Fruit fly (Drosophila melanogaster): ENCODE data around the gene CG14259.

CG14259 gene

dm6 chr3R:27129580-27130385 lies 35.5 kb downstream of the CG14259 start (continued):
- TF ChIP-seq MBD-R2 (GFP tag; IDR thresholded peaks at IDR 0.05) (no peak), cas (GFP tag; IDR thresholded peaks at IDR 0.05) (no peak), CG12155 (GFP tag; optimal IDR thresholded peaks at IDR 0.05) (no peak), CG15514 (GFP tag; optimal IDR thresholded peaks at IDR 0.05) (no peak), CG34224 (GFP tag; IDR thresholded peaks at IDR 0.05; ENCODE audit: partially characterized antibody) (no peak), CG7786 (GFP tag; optimal IDR thresholded peaks at IDR 0.05) (peak; percentile 41), stwl (tag; optimal IDR thresholded peaks at IDR 0.05) (no peak), Fer1 (GFP tag; optimal IDR thresholded peaks at IDR 0.05) (peak; percentile 17), Oaz (GFP tag; IDR thresholded peaks at IDR 0.05) (no peak), mirr (GFP tag; optimal IDR thresholded peaks at IDR 0.05) (no peak), Atf6 (GFP tag; IDR thresholded peaks at IDR 0.05) (no peak; the same call in 1 of the 2 replicates), CG16813 (GFP tag; IDR thresholded peaks at IDR 0.05; ENCODE audit: partially characterized antibody) (no peak), row (GFP tag; IDR thresholded peaks at IDR 0.05) (peak; percentile 6; the same call in 1 of the 3 replicates), bsh (GFP tag; optimal IDR thresholded peaks at IDR 0.05) (no peak), NC2α (GFP tag; optimal IDR thresholded peaks at IDR 0.05) (no peak), Doc3 (GFP tag; IDR thresholded peaks at IDR 0.05; ENCODE audit: partially characterized antibody) (no peak), Adf1 (GFP tag; IDR thresholded peaks at IDR 0.05) (peak; percentile 57), CG9437 (GFP tag; optimal IDR thresholded peaks at IDR 0.05) (no peak), p53 (GFP tag; optimal IDR thresholded peaks at IDR 0.05) (no peak), Dref (GFP tag; IDR thresholded peaks at IDR 0.05) (no peak), Atf-2 (GFP tag; optimal IDR thresholded peaks at IDR 0.05) (no peak), ind (GFP tag; optimal IDR thresholded peaks at IDR 0.05) (peak; percentile 36), otp (GFP tag; IDR thresholded peaks at IDR 0.05) (no peak; the same call in 2 of the 3 replicates), CG18476 (GFP tag; optimal IDR thresholded peaks at IDR 0.05) (no peak), CG12236 (GFP tag; optimal IDR thresholded peaks at IDR 0.05) (no peak), CG31224 (GFP tag; IDR thresholded peaks at IDR 0.05) (0 out of 2 replicates have a peak, but pooled peaks have one; percentile 21), C15 (GFP tag; IDR thresholded peaks at IDR 0.05) (no peak), CG2199 (GFP tag; IDR thresholded peaks at IDR 0.05) (no peak), Scr (GFP tag; IDR thresholded peaks at IDR 0.05; ENCODE audit: partially characterized antibody) (no peak), Sox102F (GFP tag; optimal IDR thresholded peaks at IDR 0.05) (no peak), gt (GFP tag; IDR thresholded peaks at IDR 0.05) (no peak), CG11696 (GFP tag; IDR thresholded peaks at IDR 0.05) (no peak), H15 (GFP tag; IDR thresholded peaks at IDR 0.05) (no peak), D19A (tag; optimal IDR thresholded peaks at IDR 0.05) (no peak), maf-S (GFP tag; optimal IDR thresholded peaks at IDR 0.05) (no peak), CG18011 (GFP tag; optimal IDR thresholded peaks at IDR 0.05) (no peak), Lpt (GFP tag; optimal IDR thresholded peaks at IDR 0.05) (no peak), CkIIα-i1 (GFP tag; IDR thresholded peaks at IDR 0.05) (no peak), chn (GFP tag; optimal IDR thresholded peaks at IDR 0.05) (no peak), YL-1 (GFP tag; optimal IDR thresholded peaks at IDR 0.05) (no peak), Spps (tag; optimal IDR thresholded peaks at IDR 0.05) (no peak), Myb (GFP tag; optimal IDR thresholded peaks at IDR 0.05) (no peak), H2.0 (GFP tag; IDR thresholded peaks at IDR 0.05) (no peak; the same call in 1 of the 2 replicates), grau (tag; optimal IDR thresholded peaks at IDR 0.05) (peak; percentile 50), caup (GFP tag; optimal IDR thresholded peaks at IDR 0.05; ENCODE audit: severe bottlenecking) (peak; percentile 7), HLHmδ (GFP tag; optimal IDR thresholded peaks at IDR 0.05) (no peak), CG7372 (GFP tag; IDR thresholded peaks at IDR 0.05) (no peak), HmgD (GFP tag; optimal IDR thresholded peaks at IDR 0.05) (no peak), pita (GFP tag; optimal IDR thresholded peaks at IDR 0.05) (no peak)
